Worm (Caenorhabditis elegans) whole organism, L1 larva: ENCODE measurements around the gene srw-73.
A peak's percentile ranks its signal among the peaks of the same experiment; 100 is the strongest.

ENCODE experiments used
- C34B4.2 ChIP-seq: sonication (generic microtip); optimal IDR thresholded peaks from 2 replicates; lab custom pipeline; 2017; ENCODE audit warnings: mild to moderate bottlenecking, missing genetic modification characterization, missing compliant biosample characterization
- aly-2 ChIP-seq: fragments of 150-350 bp; optimal IDR thresholded peaks from 2 replicates; lab custom pipeline; 2014; ENCODE audit warnings: missing biosample characterization, missing genetic modification characterization
- ceh-63 ChIP-seq: fragments of 200-800 bp; sonication (Bioruptor generic); optimal IDR thresholded peaks from 2 replicates; lab custom pipeline; 2018; ENCODE audit warnings: mild to moderate bottlenecking, missing genetic modification characterization, missing compliant biosample characterization
- ceh-82 ChIP-seq, 3 experiments: fragments of 150-350 bp in 1 of 3; sonication (generic microtip) in 2 of 3; optimal IDR thresholded peaks; 2 replicates each; lab custom pipeline; 2014 to 2017; ENCODE audit warnings: missing biosample characterization in 3 of 3, missing genetic modification characterization in 3 of 3
- efl-1 ChIP-seq, 4 experiments: fragments of 150-350 bp; optimal IDR thresholded peaks in 3 of 4; peaks in 1 of 4; 1 replicate in 1 of 4; 2 replicates in 3 of 4; lab custom pipeline; 2014; ENCODE audit warnings: missing biosample characterization in 2 of 4, missing genetic modification characterization in 2 of 4, missing genetic modification reagents in 2 of 4
- efl-3 ChIP-seq: fragments of 200-800 bp; sonication (Bioruptor generic); optimal IDR thresholded peaks from 2 replicates; lab custom pipeline; 2018; ENCODE audit warnings: mild to moderate bottlenecking, missing genetic modification characterization, missing compliant biosample characterization
- egl-13 ChIP-seq: sonication (generic microtip); optimal IDR thresholded peaks from 2 replicates; lab custom pipeline; 2016; ENCODE audit warnings: missing genotype, missing genetic modification reagents, missing genetic modification characterization, missing compliant biosample characterization
- elt-2 ChIP-seq: sonication (generic microtip); optimal IDR thresholded peaks from 2 replicates; lab custom pipeline; 2016; ENCODE audit warnings: missing genetic modification characterization, mild to moderate bottlenecking, inconsistent platforms, missing compliant biosample characterization, missing genetic modification reagents
- elt-3 ChIP-seq, 6 experiments: fragments of 150-350 bp in 1 of 6; sonication (generic microtip); optimal IDR thresholded peaks; 2 replicates each; lab custom pipeline; 2017 to 2018; ENCODE audit warnings: missing biosample characterization in 6 of 6, missing genetic modification characterization in 6 of 6, inconsistent platforms in 1 of 6
- ets-5 ChIP-seq: fragments of 200-800 bp; sonication (Bioruptor generic); IDR thresholded peaks from 2 replicates; pipeline ENCODE4 v1.3.6; 2022; ENCODE audit warnings: missing genetic modification characterization, missing compliant biosample characterization
- fkh-10 ChIP-seq: sonication (generic microtip); optimal IDR thresholded peaks from 2 replicates; lab custom pipeline; 2017; ENCODE audit warnings: missing biosample characterization, missing genetic modification reagents, missing genetic modification characterization
- fkh-4 ChIP-seq: sonication (generic microtip); optimal IDR thresholded peaks from 2 replicates; lab custom pipeline; 2016; ENCODE audit warnings: missing compliant biosample characterization, missing genetic modification characterization, borderline replicate concordance
- fkh-8 ChIP-seq: sonication (generic microtip); optimal IDR thresholded peaks from 2 replicates; lab custom pipeline; 2016; ENCODE audit warnings: mild to moderate bottlenecking, missing genetic modification characterization, missing compliant biosample characterization
- fos-1 ChIP-seq: fragments of 150-350 bp; optimal IDR thresholded peaks from 2 replicates; lab custom pipeline; 2014; ENCODE audit warnings: missing biosample characterization, missing genetic modification characterization
- grh-1 ChIP-seq: fragments of 200-800 bp; sonication (Bioruptor generic); IDR thresholded peaks from 2 replicates; pipeline ENCODE4 v1.3.6; 2022; ENCODE audit warnings: missing genetic modification reagents, missing genetic modification characterization, missing compliant biosample characterization
- jun-1 ChIP-seq: fragments of 150-350 bp; optimal IDR thresholded peaks from 2 replicates; lab custom pipeline; 2014; ENCODE audit warnings: missing biosample characterization, missing genetic modification reagents, missing genetic modification characterization
- lin-13 ChIP-seq: fragments of 150-350 bp; optimal IDR thresholded peaks from 2 replicates; lab custom pipeline; 2014; ENCODE audit warnings: missing biosample characterization, missing genetic modification reagents, missing genetic modification characterization
- lin-15B ChIP-seq: fragments of 150-350 bp; sonication (generic microtip); optimal IDR thresholded peaks from 3 replicates; lab custom pipeline; 2014; ENCODE audit warnings: missing biosample characterization, missing genetic modification characterization
- mab-9 ChIP-seq: fragments of 200-800 bp; sonication (Bioruptor generic); IDR thresholded peaks from 2 replicates; pipeline ENCODE4 v1.3.6; 2022; ENCODE audit warnings: missing genetic modification reagents, missing genetic modification characterization, missing compliant biosample characterization
- mep-1 ChIP-seq: fragments of 150-350 bp; optimal IDR thresholded peaks from 2 replicates; lab custom pipeline; 2014; ENCODE audit warnings: missing biosample characterization, missing genetic modification characterization
- nhr-237 ChIP-seq: fragments of 150-350 bp; optimal IDR thresholded peaks from 2 replicates; lab custom pipeline; 2014; ENCODE audit warnings: missing biosample characterization, missing genetic modification characterization
- nhr-85 ChIP-seq: sonication (generic microtip); peaks from one replicate; lab custom pipeline; 2016; ENCODE audit warnings: missing genetic modification characterization, inconsistent platforms, missing compliant biosample characterization
- pax-3 ChIP-seq: fragments of 200-800 bp; sonication (Bioruptor generic); optimal IDR thresholded peaks from 2 replicates; lab custom pipeline; 2018; ENCODE audit warnings: mild to moderate bottlenecking, missing genetic modification characterization, moderate library complexity, missing compliant biosample characterization
- rnt-1 ChIP-seq: sonication (generic microtip); optimal IDR thresholded peaks from 2 replicates; lab custom pipeline; 2016; ENCODE audit warnings: mild to moderate bottlenecking, missing genetic modification characterization, moderate library complexity, missing compliant biosample characterization
- sptf-1 ChIP-seq: fragments of 150-350 bp; optimal IDR thresholded peaks from 2 replicates; lab custom pipeline; 2014; ENCODE audit warnings: missing biosample characterization, missing genetic modification characterization
- tbx-2 ChIP-seq: sonication (generic microtip); optimal IDR thresholded peaks from 2 replicates; lab custom pipeline; 2016; ENCODE audit warnings: missing genetic modification characterization, missing compliant biosample characterization
- tlp-1 ChIP-seq: fragments of 150-350 bp; optimal IDR thresholded peaks from 2 replicates; lab custom pipeline; 2014; ENCODE audit warnings: missing biosample characterization, missing genetic modification characterization
- unc-130 ChIP-seq: fragments of 150-350 bp; optimal IDR thresholded peaks from 2 replicates; lab custom pipeline; 2017; ENCODE audit warnings: missing biosample characterization, missing genetic modification characterization, inconsistent platforms
- unc-86 ChIP-seq: sonication (generic microtip); optimal IDR thresholded peaks from 2 replicates; lab custom pipeline; 2016; ENCODE audit warnings: missing genetic modification characterization, missing compliant biosample characterization
- xbp-1 ChIP-seq: sonication (generic microtip); optimal IDR thresholded peaks from 2 replicates; lab custom pipeline; 2016; ENCODE audit warnings: missing genetic modification characterization, missing compliant biosample characterization
- zip-4 ChIP-seq: fragments of 200-800 bp; sonication (Bioruptor generic); optimal IDR thresholded peaks from 2 replicates; lab custom pipeline; 2018; ENCODE audit warnings: mild to moderate bottlenecking, missing genetic modification characterization, moderate library complexity, missing compliant biosample characterization
- ztf-11 ChIP-seq, 2 experiments: sonication (generic microtip); optimal IDR thresholded peaks; 2 replicates each; lab custom pipeline; 2016 to 2017; ENCODE audit warnings: missing genetic modification characterization in 2 of 2, missing biosample characterization in 1 of 2, missing compliant biosample characterization in 1 of 2
- ztf-4 ChIP-seq: fragments of 150-350 bp; optimal IDR thresholded peaks from 2 replicates; lab custom pipeline; 2014; ENCODE audit warnings: missing biosample characterization, missing genetic modification characterization

srw-73 gene

DNA sequence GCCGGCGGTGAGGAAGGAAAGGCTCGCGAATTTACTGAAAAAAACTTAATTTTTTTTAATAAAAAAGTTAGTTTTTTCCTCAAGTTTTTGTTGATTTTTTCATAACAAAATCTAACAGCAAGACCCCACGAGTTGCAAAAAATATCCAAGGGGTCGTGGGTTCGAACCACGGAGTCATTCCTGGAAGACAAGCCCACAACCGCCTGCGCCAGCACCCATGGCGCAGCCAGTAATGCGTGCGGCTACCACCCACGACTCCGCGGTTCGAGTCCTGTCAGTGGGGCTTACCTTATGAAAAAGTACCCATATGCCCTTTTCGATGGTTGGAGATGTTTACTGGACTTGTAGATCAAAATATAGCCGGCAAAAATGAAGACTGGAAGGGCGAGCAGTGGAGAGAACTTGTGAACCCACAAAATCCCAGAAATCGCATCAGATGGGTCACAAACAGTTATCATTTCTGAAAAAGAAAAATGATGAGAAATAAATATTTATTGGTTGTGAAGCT is 34.5 kb upstream of the srw-73 start, which contains the start of gene Y70C5A.2:
Gene Y70C5A.2 (minus strand): TSS at position 458 of the 508 bp plus-strand sequence.
- TF ChIP-seq fkh-4 (tag; lab: Kevin White, UChicago) (no peak), C34B4.2 (tag; lab: Kevin White, UChicago) (no peak), lin-13 (GFP tag; lab: Kevin White, UChicago) (no peak), ets-5 (GFP tag; lab: Robert Waterston, UW) (no peak)

DNA sequence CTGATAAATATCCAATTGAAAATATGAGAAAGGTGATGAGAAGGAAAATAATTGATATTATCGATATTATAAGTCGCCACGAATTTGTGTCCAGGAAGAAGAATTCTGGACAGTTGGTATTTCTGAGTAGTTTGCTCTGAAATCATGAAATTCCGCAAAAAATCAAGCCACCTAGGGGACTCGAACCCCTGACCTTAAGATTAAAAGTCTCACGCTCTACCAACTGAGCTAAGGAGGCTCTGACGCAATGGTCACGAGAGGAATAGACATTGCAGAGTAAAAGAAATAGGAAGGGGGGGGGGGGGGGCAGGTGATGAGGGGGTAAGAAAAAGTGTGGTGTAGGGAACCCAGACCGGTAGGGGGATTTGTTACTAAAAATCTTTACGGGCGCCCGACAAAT is 33.6 kb upstream of the srw-73 start:
- TF ChIP-seq mab-9 (GFP tag; lab: Robert Waterston, UW) = no peak
- 0 out of 2 replicates have a peak, but pooled peaks have one; percentile 12 for TF ChIP-seq grh-1 (GFP tag; lab: Robert Waterston, UW)
- peak; percentile 11 for TF ChIP-seq fkh-8
- TF ChIP-seq unc-86 (tag; lab: Kevin White, UChicago) = no peak
- no peak for TF ChIP-seq lin-15B (tag; lab: Kevin White, UChicago)

DNA sequence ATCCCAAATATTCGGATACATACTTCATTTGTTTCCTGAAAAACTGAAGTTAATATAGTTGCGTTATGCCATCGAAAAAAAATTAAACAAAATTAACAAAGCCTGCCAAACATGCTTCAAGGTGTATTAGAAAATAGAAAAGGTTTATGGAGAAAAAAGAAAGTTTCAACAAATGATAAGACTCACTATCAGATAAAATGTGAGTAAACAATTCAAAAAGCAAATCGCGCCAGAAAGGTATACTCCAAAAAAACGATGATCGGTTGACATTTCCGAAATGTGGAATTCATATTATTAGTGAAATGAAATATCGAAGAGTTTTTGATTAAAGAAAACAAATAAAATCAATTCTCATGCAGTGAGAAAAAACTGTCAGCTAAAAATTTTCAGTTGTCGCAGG is 32.5 kb upstream of the srw-73 start, which contains the start of gene Y70C5A.3:
Gene Y70C5A.3 (minus strand): TSS at position 50 of the 400 bp plus-strand sequence.
- TF ChIP-seq fos-1 (tag; lab: Kevin White, UChicago) (no peak), ceh-63 (GFP tag; lab: Kevin White, UChicago) (no peak), elt-2 (tag; lab: Kevin White, UChicago) (peak; percentile 1)

DNA sequence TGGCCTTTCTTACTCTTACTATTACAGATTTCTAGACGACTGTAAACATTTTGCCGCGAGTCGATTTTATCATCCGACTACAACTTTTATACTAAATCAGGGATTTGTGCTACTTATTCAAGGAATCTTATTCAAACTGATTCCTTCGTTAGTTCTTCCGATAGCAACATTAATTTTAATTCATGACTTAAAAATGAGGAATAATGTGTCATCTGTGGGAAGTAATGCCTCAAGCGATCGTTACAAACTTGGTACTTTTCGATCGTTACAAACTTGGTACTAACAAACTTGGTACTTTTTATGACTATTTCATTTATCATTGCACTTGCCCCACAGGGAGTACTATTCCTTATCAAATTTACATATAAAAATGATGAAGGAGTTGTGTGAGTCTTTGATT is 29.1 kb upstream of the srw-73 start, which contains the start of gene Y70C5A.4:
Gene Y70C5A.4 (plus strand): TSS at position 301 of the 400 bp plus-strand sequence.
- TF ChIP-seq ceh-82 (tag; optimal IDR thresholded peaks at IDR 0.05; lab: Kevin White, UChicago) (no peak), lin-15B (tag; lab: Kevin White, UChicago) (no peak), egl-13 (no peak), nhr-237 (tag; lab: Kevin White, UChicago) (no peak), tlp-1 (tag; lab: Kevin White, UChicago) (no peak), sptf-1 (tag; lab: Kevin White, UChicago) (no peak), ztf-11 (tag; optimal IDR thresholded peaks at IDR 0.05; lab: Kevin White, UChicago) (no peak), jun-1 (no peak), nhr-85 (tag; lab: Kevin White, UChicago) (no peak), efl-3 (no peak), tbx-2 (no peak), zip-4 (GFP tag; lab: Kevin White, UChicago) (no peak), rnt-1 (tag; lab: Kevin White, UChicago) (no peak), unc-86 (tag; lab: Kevin White, UChicago) (no peak), unc-130 (tag; lab: Kevin White, UChicago) (no peak)

DNA sequence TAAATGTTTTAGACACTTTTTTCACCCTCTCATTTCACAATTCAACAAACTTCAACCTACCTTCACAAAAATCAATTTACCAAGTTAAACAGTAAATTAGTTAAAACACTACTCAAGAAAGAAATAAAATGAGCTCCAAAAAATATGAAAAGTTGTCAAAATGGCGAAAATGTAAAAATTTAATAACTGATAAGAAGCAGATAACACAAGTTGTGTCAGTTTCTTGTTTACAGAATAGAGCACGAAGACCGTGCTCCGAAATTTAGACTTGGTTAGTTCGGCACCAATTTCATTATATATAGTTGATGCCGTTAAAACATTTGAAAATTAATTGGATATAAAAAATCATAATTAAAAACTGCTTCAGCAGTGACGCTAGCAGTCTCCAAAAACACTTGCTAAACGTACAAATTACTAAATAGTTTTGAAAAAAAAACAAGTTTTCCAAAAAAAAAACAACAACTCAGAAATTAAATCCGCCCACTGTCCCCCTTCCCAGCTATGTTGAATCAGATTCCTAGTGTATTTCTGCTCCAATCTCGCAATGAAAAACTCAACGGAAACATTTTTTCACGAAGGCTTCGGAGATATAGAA is 22.6 kb upstream of the srw-73 start, which contains the start of gene srw-54:
Gene srw-54 (plus strand): TSS at position 545 of the 595 bp plus-strand sequence.
- TF ChIP-seq pax-3 (tag; lab: Kevin White, UChicago) (no peak), xbp-1 (tag; lab: Kevin White, UChicago) (no peak), efl-1 (optimal IDR thresholded peaks at IDR 0.05; lab: Kevin White, UChicago) (no peak), efl-1 (GFP tag; optimal IDR thresholded peaks at IDR 0.05 in 1 of 2; lab: Kevin White, UChicago) (peak in 1 of 2 experiments; percentile 39), ztf-4 (tag; lab: Kevin White, UChicago) (no peak), lin-13 (GFP tag; lab: Kevin White, UChicago) (no peak), elt-3 (tag; optimal IDR thresholded peaks at IDR 0.05; lab: Kevin White, UChicago) (no peak), egl-13 (no peak), tbx-2 (no peak), fkh-10 (no peak), mab-9 (GFP tag; lab: Robert Waterston, UW) (no peak), grh-1 (GFP tag; lab: Robert Waterston, UW) (no peak), elt-2 (tag; lab: Kevin White, UChicago) (peak; percentile 57), mep-1 (tag; lab: Kevin White, UChicago) (no peak), aly-2 (tag; lab: Kevin White, UChicago) (no peak)
- TF ChIP-seq, all 84 proteins: peak for 2
